Fruit fly (Drosophila melanogaster) whole organism, embryonic: ENCODE results near the gene CG6290.

Experiments used
- Ada2b ChIP-seq: fragments of 200-800 bp; sonication (Bioruptor generic); IDR thresholded peaks from 2 replicates; pipeline ENCODE4 v1.3.6; 2022; ENCODE audit warnings: missing biosample characterization, missing genetic modification characterization
- Antp ChIP-seq: fragments of 200-800 bp; sonication (Bioruptor generic); optimal IDR thresholded peaks from 3 replicates; lab custom pipeline; 2016; ENCODE audit warnings: missing biosample characterization, missing genetic modification characterization
- Atf6 ChIP-seq: fragments of 200-800 bp; sonication (Bioruptor generic); IDR thresholded peaks from 2 replicates; pipeline ENCODE4 v1.3.6; 2022; ENCODE audit warnings: missing biosample characterization, missing genetic modification characterization
- CG10543 ChIP-seq: fragments of 200-800 bp; sonication (Bioruptor generic); optimal IDR thresholded peaks from 3 replicates; lab custom pipeline; 2017; ENCODE audit warnings: missing biosample characterization, mild to moderate bottlenecking, missing genetic modification characterization, moderate library complexity
- CG10654 ChIP-seq: fragments of 200-800 bp; sonication (Bioruptor generic); optimal IDR thresholded peaks from 2 replicates; lab custom pipeline; 2016; ENCODE audit warnings: missing biosample characterization, missing genetic modification characterization
- CG11456 ChIP-seq: fragments of 200-800 bp; sonication (Bioruptor generic); IDR thresholded peaks from 3 replicates; pipeline ENCODE4 v1.3.6; 2022; ENCODE audit warnings: missing biosample characterization, missing genetic modification characterization
- CG11696 ChIP-seq: fragments of 200-800 bp; sonication (Bioruptor generic); IDR thresholded peaks from 2 replicates; pipeline ENCODE4 v1.3.6; 2022; ENCODE audit warnings: missing biosample characterization, missing genetic modification characterization
- CG15601 ChIP-seq: fragments of 200-800 bp; sonication (Bioruptor generic); optimal IDR thresholded peaks from 3 replicates; lab custom pipeline; 2019; ENCODE audit warnings: missing biosample characterization, mild to moderate bottlenecking, missing genetic modification characterization, moderate library complexity
- CG17328 ChIP-seq: fragments of 200-800 bp; sonication (Bioruptor generic); IDR thresholded peaks from 2 replicates; pipeline ENCODE4 v1.3.6; 2022; ENCODE audit warnings: missing biosample characterization, missing genetic modification characterization
- CG17361 ChIP-seq: fragments of 200-800 bp; sonication (Bioruptor generic); IDR thresholded peaks from 3 replicates; pipeline ENCODE4 v1.3.6; 2022; ENCODE audit warnings: missing biosample characterization, missing genetic modification characterization
- CG2678 ChIP-seq: fragments of 200-800 bp; sonication (Bioruptor generic); optimal IDR thresholded peaks from 3 replicates; lab custom pipeline; 2019; ENCODE audit warnings: missing biosample characterization, mild to moderate bottlenecking, missing genetic modification characterization, moderate library complexity
- CG3281 ChIP-seq: fragments of 200-800 bp; sonication (Bioruptor generic); optimal IDR thresholded peaks from 3 replicates; lab custom pipeline; 2017; ENCODE audit warnings: missing biosample characterization, mild to moderate bottlenecking, missing genetic modification characterization
- CG34376 ChIP-seq: fragments of 200-800 bp; sonication (Bioruptor generic); optimal IDR thresholded peaks from 2 replicates; lab custom pipeline; 2018; ENCODE audit warnings: missing biosample characterization, mild to moderate bottlenecking, missing genetic modification characterization
- CG4360 ChIP-seq: fragments of 200-800 bp; sonication (Bioruptor generic); IDR thresholded peaks from 2 replicates; pipeline ENCODE4 v1.3.6; 2022; ENCODE audit warnings: missing biosample characterization, missing genetic modification characterization
- CG9727 ChIP-seq: fragments of 200-800 bp; sonication (Bioruptor generic); optimal IDR thresholded peaks from 3 replicates; lab custom pipeline; 2017; ENCODE audit warnings: missing biosample characterization, mild to moderate bottlenecking, missing genetic modification characterization
- CkIIα-i1 ChIP-seq: fragments of 200-800 bp; sonication (Bioruptor generic); IDR thresholded peaks from 2 replicates; pipeline ENCODE4 v1.3.6; 2022; ENCODE audit warnings: missing biosample characterization, missing genetic modification characterization
- CoRest ChIP-seq: fragments of 200-800 bp; sonication (Bioruptor generic); optimal IDR thresholded peaks from 3 replicates; lab custom pipeline; 2018; ENCODE audit warnings: missing biosample characterization, mild to moderate bottlenecking, missing genetic modification characterization, moderate library complexity
- D19B ChIP-seq: fragments of 200-800 bp; sonication (Bioruptor generic); optimal IDR thresholded peaks from 2 replicates; lab custom pipeline; 2017; ENCODE audit warnings: missing biosample characterization, mild to moderate bottlenecking, missing genetic modification characterization
- Dbx ChIP-seq: fragments of 200-800 bp; sonication (Bioruptor generic); IDR thresholded peaks from 3 replicates; pipeline ENCODE4 v1.3.6; 2022; ENCODE audit warnings: missing biosample characterization, missing genetic modification characterization
- E2f1 ChIP-seq: fragments of 200-800 bp; sonication (Bioruptor generic); IDR thresholded peaks from 2 replicates; pipeline ENCODE4 v1.3.6; 2022; ENCODE audit warnings: missing biosample characterization, missing genetic modification characterization
- Elba2 ChIP-seq: fragments of 200-800 bp; sonication (Bioruptor generic); optimal IDR thresholded peaks from 3 replicates; lab custom pipeline; 2016; ENCODE audit warnings: missing biosample characterization, missing genetic modification characterization
- GATAe ChIP-seq: fragments of 200-800 bp; sonication (Bioruptor generic); conservative IDR thresholded peaks from 2 replicates; pipeline ENCODE4 v1.3.6; 2022; ENCODE audit warnings: missing biosample characterization, missing genetic modification characterization
- Hr51 ChIP-seq, 2 experiments: fragments of 200-800 bp; sonication (Bioruptor generic); optimal IDR thresholded peaks; 2 replicates in 1 of 2; 3 replicates in 1 of 2; lab custom pipeline; 2016 to 2018; ENCODE audit warnings: missing biosample characterization in 2 of 2, missing genetic modification characterization in 2 of 2, mild to moderate bottlenecking in 1 of 2, moderate library complexity in 1 of 2
- Med ChIP-seq: fragments of 200-800 bp; sonication (Bioruptor generic); peaks from one replicate; lab custom pipeline; 2016; ENCODE audit warnings: missing biosample characterization, missing genetic modification characterization, mild to moderate bottlenecking, inconsistent platforms, moderate library complexity
- Mes4 ChIP-seq: fragments of 200-800 bp; sonication (Bioruptor generic); optimal IDR thresholded peaks from 2 replicates; lab custom pipeline; 2016; ENCODE audit warnings: missing biosample characterization, missing genetic modification characterization
- Oli ChIP-seq: fragments of 200-800 bp; sonication (Bioruptor generic); optimal IDR thresholded peaks from 2 replicates; lab custom pipeline; 2018; ENCODE audit warnings: missing biosample characterization, mild to moderate bottlenecking, missing genetic modification characterization, moderate library complexity
- Rfx ChIP-seq: fragments of 200-800 bp; sonication (Bioruptor generic); IDR thresholded peaks from 2 replicates; pipeline ENCODE4 v1.3.6; 2022; ENCODE audit warnings: missing biosample characterization, missing genetic modification characterization
- ab ChIP-seq: fragments of 200-800 bp; sonication (Bioruptor generic); optimal IDR thresholded peaks from 2 replicates; lab custom pipeline; 2016; ENCODE audit warnings: missing biosample characterization, missing genetic modification characterization
- cg ChIP-seq: fragments of 200-800 bp; sonication (Bioruptor generic); optimal IDR thresholded peaks from 3 replicates; lab custom pipeline; 2019; ENCODE audit warnings: missing biosample characterization, mild to moderate bottlenecking, missing genetic modification characterization, moderate library complexity
- crol ChIP-seq: fragments of 200-800 bp; sonication (Bioruptor generic); IDR thresholded peaks from 2 replicates; pipeline ENCODE4 v1.3.6; 2022; ENCODE audit warnings: missing biosample characterization, missing genetic modification characterization
- cwo ChIP-seq: fragments of 200-800 bp; sonication (Bioruptor generic); optimal IDR thresholded peaks from 3 replicates; lab custom pipeline; 2017; ENCODE audit warnings: missing biosample characterization, missing genetic modification characterization, mild to moderate bottlenecking, moderate library complexity, missing genetic modification reagents
- dmrt99B ChIP-seq: fragments of 200-800 bp; sonication (Bioruptor generic); optimal IDR thresholded peaks from 2 replicates; lab custom pipeline; 2018; ENCODE audit warnings: missing biosample characterization, mild to moderate bottlenecking, missing genetic modification characterization, moderate library complexity
- emc ChIP-seq: fragments of 200-800 bp; sonication (Bioruptor generic); optimal IDR thresholded peaks from 2 replicates; lab custom pipeline; 2016; ENCODE audit warnings: missing biosample characterization, missing genetic modification characterization
- en ChIP-seq: fragments of 200-800 bp; sonication (Bioruptor generic); optimal IDR thresholded peaks from 2 replicates; lab custom pipeline; 2016; ENCODE audit warnings: missing biosample characterization, missing genetic modification characterization
- exex ChIP-seq: fragments of 200-800 bp; sonication (Bioruptor generic); optimal IDR thresholded peaks from 4 replicates; lab custom pipeline; 2018; ENCODE audit warnings: missing biosample characterization, mild to moderate bottlenecking, missing genetic modification characterization, moderate library complexity
- ftz-f1 ChIP-seq: fragments of 200-800 bp; sonication (Bioruptor generic); optimal IDR thresholded peaks from 2 replicates; lab custom pipeline; 2016; ENCODE audit warnings: missing biosample characterization, missing genetic modification characterization
- gem ChIP-seq: fragments of 200-800 bp; sonication (Bioruptor generic); optimal IDR thresholded peaks from 2 replicates; lab custom pipeline; 2019; ENCODE audit warnings: missing biosample characterization, mild to moderate bottlenecking, missing genetic modification characterization, moderate library complexity
- grau ChIP-seq: fragments of 200-800 bp; optimal IDR thresholded peaks from 3 replicates; lab custom pipeline; 2019; ENCODE audit warnings: missing biosample characterization, mild to moderate bottlenecking, missing genetic modification characterization, moderate library complexity
- her ChIP-seq: fragments of 200-800 bp; sonication (Bioruptor generic); optimal IDR thresholded peaks from 2 replicates; lab custom pipeline; 2016; ENCODE audit warnings: missing biosample characterization, missing genetic modification characterization
- jigr1 ChIP-seq: fragments of 200-800 bp; sonication (Bioruptor generic); IDR thresholded peaks from 3 replicates; pipeline ENCODE4 v1.3.6; 2022; ENCODE audit warnings: missing biosample characterization, missing genetic modification characterization
- kah ChIP-seq: fragments of 200-800 bp; sonication (Bioruptor generic); optimal IDR thresholded peaks from 2 replicates; lab custom pipeline; 2018; ENCODE audit warnings: missing biosample characterization, mild to moderate bottlenecking, missing genetic modification characterization
- mirr ChIP-seq: fragments of 200-800 bp; sonication (Bioruptor generic); optimal IDR thresholded peaks from 3 replicates; lab custom pipeline; 2018; ENCODE audit warnings: missing biosample characterization, mild to moderate bottlenecking, missing genetic modification characterization
- p53 ChIP-seq: fragments of 200-800 bp; sonication (Bioruptor generic); optimal IDR thresholded peaks from 2 replicates; lab custom pipeline; 2016; ENCODE audit warnings: missing biosample characterization, missing genetic modification characterization
- pb ChIP-seq: fragments of 200-800 bp; sonication (Bioruptor generic); optimal IDR thresholded peaks from 3 replicates; lab custom pipeline; 2016; ENCODE audit warnings: missing biosample characterization, missing genetic modification characterization
- row ChIP-seq: fragments of 200-800 bp; sonication (Bioruptor generic); IDR thresholded peaks from 3 replicates; pipeline ENCODE4 v1.3.6; 2022; ENCODE audit warnings: missing biosample characterization, missing genetic modification characterization
- slbo ChIP-seq: fragments of 200-800 bp; sonication (Bioruptor generic); IDR thresholded peaks from 2 replicates; pipeline ENCODE4 v1.3.6; 2022; ENCODE audit warnings: missing biosample characterization, missing genetic modification characterization
- sr ChIP-seq: fragments of 200-800 bp; sonication (Bioruptor generic); IDR thresholded peaks from 3 replicates; pipeline ENCODE4 v1.3.6; 2022; ENCODE audit warnings: missing biosample characterization, missing genetic modification characterization
- sug ChIP-seq: fragments of 200-800 bp; optimal IDR thresholded peaks from 2 replicates; lab custom pipeline; 2019; ENCODE audit warnings: missing biosample characterization, mild to moderate bottlenecking, missing genetic modification characterization, moderate library complexity
- tap ChIP-seq: fragments of 200-800 bp; optimal IDR thresholded peaks from 3 replicates; lab custom pipeline; 2019; ENCODE audit warnings: missing biosample characterization, mild to moderate bottlenecking, missing genetic modification characterization, moderate library complexity
- tll ChIP-seq, 2 experiments: fragments of 200-800 bp in 1 of 2; fragments of >200 bp in 1 of 2; sonication (Bioruptor generic) in 1 of 2; optimal IDR thresholded peaks; 2 replicates each; lab custom pipeline; 2017 to 2019; ENCODE audit warnings: missing biosample characterization in 2 of 2, missing genetic modification characterization in 2 of 2, mild to moderate bottlenecking in 1 of 2, moderate library complexity in 1 of 2
- toy ChIP-seq: fragments of 200-800 bp; sonication (Bioruptor generic); IDR thresholded peaks from 2 replicates; pipeline ENCODE4 v1.3.6; 2022; ENCODE audit warnings: missing biosample characterization, missing genetic modification characterization
- vvl ChIP-seq: fragments of 200-800 bp; sonication (Bioruptor generic); IDR thresholded peaks from 2 replicates; pipeline ENCODE4 v1.3.6; 2022; ENCODE audit warnings: missing biosample characterization, missing genetic modification characterization

Gene CG6290

dm6 chrX:18406593-18407393 lies 30.5 kb upstream of the CG6290 start:
- TF ChIP-seq crol (peak; percentile 93), CG2678 (tag; lab: Kevin White, UChicago) (peak; percentile 20), emc (GFP tag; lab: Kevin White, UChicago) (no peak), CG4360 (peak; percentile 31; the same call in 1 of the 2 replicates), exex (tag; lab: Kevin White, UChicago) (peak; percentile 57), en (GFP tag; lab: Kevin White, UChicago) (no peak), Oli (peak; percentile 10), Med (GFP tag; lab: Kevin White, UChicago) (peak; percentile 75), toy (no peak), GATAe (GFP tag; lab: Robert Waterston, UW) (peak; percentile 70), Atf6 (no peak), gem (tag; lab: Kevin White, UChicago) (peak; percentile 9), Hr51 (GFP tag; optimal IDR thresholded peaks at IDR 0.05; lab: Kevin White, UChicago) (peak in 1 of 2 experiments; percentile 23), cg (GFP tag; lab: Kevin White, UChicago) (peak; percentile 2), Rfx (GFP tag; lab: Robert Waterston, UW) (peak; percentile 14; the same call in 1 of the 2 replicates), mirr (GFP tag; lab: Kevin White, UChicago) (peak; percentile 71), D19B (peak; percentile 93), Ada2b (GFP tag; lab: Robert Waterston, UW) (no peak), ftz-f1 (GFP tag; lab: Kevin White, UChicago) (peak; percentile 3), sr (GFP tag; lab: Robert Waterston, UW) (0 out of 3 replicates have a peak, but pooled peaks have one; percentile 21), cwo (GFP tag; lab: Kevin White, UChicago) (no peak), ab (GFP tag; lab: Kevin White, UChicago) (no peak), grau (tag; lab: Kevin White, UChicago) (peak; percentile 6), sug (tag; lab: Kevin White, UChicago) (peak; percentile 41), Antp (GFP tag; lab: Kevin White, UChicago) (no peak), slbo (peak; percentile 22; the same call in 1 of the 2 replicates), CG10543 (GFP tag; lab: Kevin White, UChicago) (peak; percentile 12), row (GFP tag; lab: Robert Waterston, UW) (peak; percentile 65), Dbx (no peak), CG34376 (peak; percentile 59), Mes4 (GFP tag; lab: Kevin White, UChicago) (no peak), CG10654 (no peak), CG17361 (peak; percentile 24; the same call in 1 of the 3 replicates), tll (GFP tag; optimal IDR thresholded peaks at IDR 0.05; lab: Kevin White, UChicago) (no peak), jigr1 (GFP tag; lab: Robert Waterston, UW) (no peak), CG9727 (GFP tag; lab: Kevin White, UChicago) (peak; percentile 22), CoRest (tag; lab: Kevin White, UChicago) (peak; percentile 1), tap (no peak)

dm6 chrX:18407394-18407721 lies 29.9 kb upstream of the CG6290 start:
- TF ChIP-seq CG15601 (tag; lab: Kevin White, UChicago): no peak
- TF ChIP-seq p53: no peak
- peak; percentile 32; the same call in 1 of the 2 replicates for TF ChIP-seq CG17328
- no peak for TF ChIP-seq pb (GFP tag; lab: Kevin White, UChicago)
- TF ChIP-seq CkIIα-i1: no peak
- peak; percentile 21 for TF ChIP-seq CG3281 (GFP tag; lab: Kevin White, UChicago)
- TF ChIP-seq vvl (GFP tag; lab: Robert Waterston, UW): no peak
- TF ChIP-seq CG11696 (GFP tag; lab: Robert Waterston, UW): no peak; the same call in 1 of the 2 replicates
- no peak for TF ChIP-seq CG11456 (GFP tag; lab: Robert Waterston, UW)
- TF ChIP-seq ab (GFP tag; lab: Kevin White, UChicago): no peak
- TF ChIP-seq E2f1: no peak; the same call in 1 of the 2 replicates
- no peak for TF ChIP-seq Elba2 (GFP tag; lab: Kevin White, UChicago)
- TF ChIP-seq dmrt99B (tag; lab: Kevin White, UChicago): peak; percentile 26
- no peak for TF ChIP-seq kah (GFP tag; lab: Kevin White, UChicago)
- no peak for TF ChIP-seq her (GFP tag; lab: Kevin White, UChicago)
